Fruit fly (Drosophila melanogaster) whole organism, adult: ENCODE data around the gene CG14641.

Experiments
- CG12768 ChIP-seq: fragments of 200-800 bp; sonication (Bioruptor generic); optimal IDR thresholded peaks from 2 replicates; lab custom pipeline; 2017; ENCODE audit warnings: missing biosample characterization, missing genetic modification characterization, mild to moderate bottlenecking, moderate library complexity, missing genetic modification reagents
- CG14711 ChIP-seq: fragments of 200-800 bp; sonication (Bioruptor generic); optimal IDR thresholded peaks from 2 replicates; lab custom pipeline; 2018; ENCODE audit warnings: missing biosample characterization, mild to moderate bottlenecking, missing genetic modification characterization, moderate library complexity
- CG33017 ChIP-seq: fragments of 200-800 bp; sonication (Bioruptor generic); optimal IDR thresholded peaks from 2 replicates; lab custom pipeline; 2018; ENCODE audit warnings: missing biosample characterization, mild to moderate bottlenecking, missing genetic modification characterization, moderate library complexity
- CG5204 ChIP-seq: fragments of 200-800 bp; sonication (Bioruptor generic); optimal IDR thresholded peaks from 2 replicates; lab custom pipeline; 2016; ENCODE audit warnings: missing biosample characterization, missing genetic modification characterization
- CG7045 ChIP-seq: fragments of 200-800 bp; sonication (Bioruptor generic); optimal IDR thresholded peaks from 2 replicates; lab custom pipeline; 2017; ENCODE audit warnings: missing biosample characterization, mild to moderate bottlenecking, missing genetic modification characterization
- CG7101 ChIP-seq: fragments of 200-800 bp; sonication (Bioruptor generic); optimal IDR thresholded peaks from 2 replicates; lab custom pipeline; 2018; ENCODE audit warnings: missing biosample characterization, mild to moderate bottlenecking, missing genetic modification characterization, moderate library complexity
- cnc ChIP-seq, 2 experiments: fragments of >200 bp; optimal IDR thresholded peaks; 2 replicates each; lab custom pipeline; 2017
- kay ChIP-seq: fragments of 200-800 bp; sonication (Bioruptor generic); peaks from one replicate; lab custom pipeline; 2016; ENCODE audit warnings: missing biosample characterization, missing genetic modification characterization, borderline replicate concordance
- pad ChIP-seq: fragments of 200-800 bp; sonication (Bioruptor generic); optimal IDR thresholded peaks from 3 replicates; lab custom pipeline; 2017; ENCODE audit warnings: missing biosample characterization, missing genetic modification characterization, mild to moderate bottlenecking, moderate library complexity, missing genetic modification reagents
- tj ChIP-seq: fragments of 200-800 bp; sonication (Bioruptor generic); optimal IDR thresholded peaks from 3 replicates; lab custom pipeline; 2017; ENCODE audit warnings: missing biosample characterization, mild to moderate bottlenecking, missing genetic modification characterization, moderate library complexity
- toe ChIP-seq: fragments of 200-800 bp; sonication (Bioruptor generic); optimal IDR thresholded peaks from 2 replicates; lab custom pipeline; 2016; ENCODE audit warnings: missing biosample characterization, missing genetic modification characterization

DNA sequence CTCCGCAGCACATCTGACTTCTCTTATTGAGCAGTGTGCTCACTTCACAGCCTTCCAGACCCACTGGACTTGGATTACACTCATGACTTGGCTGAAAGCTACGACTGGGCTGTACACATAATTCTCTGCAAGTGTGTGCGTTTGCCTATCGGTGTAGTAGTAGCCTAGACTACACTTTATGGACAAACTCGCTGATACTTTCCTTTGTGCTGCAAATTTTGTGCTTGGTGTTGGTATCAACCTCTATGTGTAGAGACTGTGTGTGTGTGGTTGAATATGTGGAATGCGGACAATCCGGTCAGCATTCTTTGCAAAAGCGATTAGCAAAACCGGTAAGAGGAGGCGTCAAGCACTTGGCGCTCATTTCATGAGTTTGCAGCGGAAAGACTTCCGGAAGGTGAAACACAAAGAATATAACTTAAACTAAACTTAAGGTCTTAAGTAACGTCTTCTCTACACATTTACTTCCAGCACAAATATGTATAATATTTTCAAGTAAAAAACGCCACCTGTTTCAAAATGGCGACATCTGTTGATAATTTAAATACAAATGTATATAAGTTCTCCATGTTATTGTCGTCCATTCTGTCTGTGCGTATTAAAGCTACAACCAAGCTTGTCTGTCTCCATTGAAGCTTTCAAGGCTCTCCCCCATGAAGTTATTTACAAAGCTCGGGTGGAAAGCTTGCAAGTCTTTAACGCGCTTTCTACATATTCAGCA lies 45.2 kb downstream of the CG14641 start:
- peak; percentile 72 for TF ChIP-seq kay
- no peak for TF ChIP-seq toe (GFP tag; lab: Kevin White, UChicago)
- no peak for TF ChIP-seq pad (GFP tag; lab: Kevin White, UChicago)
- TF ChIP-seq CG7045 (GFP tag; lab: Kevin White, UChicago) = no peak
- TF ChIP-seq CG33017 (tag; lab: Kevin White, UChicago) = no peak
- TF ChIP-seq CG12768 (GFP tag; lab: Kevin White, UChicago) = no peak
- TF ChIP-seq CG5204 = no peak
- TF ChIP-seq CG14711 (tag; lab: Kevin White, UChicago) = no peak
- TF ChIP-seq cnc (optimal IDR thresholded peaks at IDR 0.05; lab: Kevin White, UChicago) = no peak
- peak; percentile 91 for TF ChIP-seq tj (GFP tag; lab: Kevin White, UChicago)
- no peak for TF ChIP-seq CG7101 (tag; lab: Kevin White, UChicago)
